Fruit fly (Drosophila melanogaster): ENCODE measurements around the gene otu.

Gene otu

dm6 chrX:8538182-8538581, 48.8 kb upstream of the otu start (continued):
- TF ChIP-seq jumu (GFP tag; optimal IDR thresholded peaks at IDR 0.05) (peak; percentile 50), vvl (GFP tag; IDR thresholded peaks at IDR 0.05) (peak; percentile 82), crol (GFP tag; IDR thresholded peaks at IDR 0.05) (no peak), CG10431 (GFP tag; optimal IDR thresholded peaks at IDR 0.05) (no peak), unpg (GFP tag; optimal IDR thresholded peaks at IDR 0.05) (peak; percentile 78), klu (GFP tag; IDR thresholded peaks at IDR 0.05) (no peak), CG17186 (GFP tag; optimal IDR thresholded peaks at IDR 0.05) (no peak), CG18011 (GFP tag; optimal IDR thresholded peaks at IDR 0.05) (no peak), CG6272 (GFP tag; IDR thresholded peaks at IDR 0.05) (0 out of 2 replicates have a peak, but pooled peaks have one; percentile 11), CG13624 (GFP tag; optimal IDR thresholded peaks at IDR 0.05) (peak; percentile 16), CG15269 (tag; optimal IDR thresholded peaks at IDR 0.05) (peak; percentile 73), wdn (GFP tag; IDR thresholded peaks at IDR 0.05) (peak; percentile 36; the same call in 1 of the 2 replicates), tx (GFP tag; optimal IDR thresholded peaks at IDR 0.05) (no peak), Lhr (GFP tag; optimal IDR thresholded peaks at IDR 0.05) (no peak), esg (GFP tag; conservative IDR thresholded peaks at IDR 0.05) (0 out of 2 replicates have a peak, but pooled peaks have one; percentile 12), CG10321 (GFP tag; IDR thresholded peaks at IDR 0.05) (no peak), CG11723 (GFP tag; optimal IDR thresholded peaks at IDR 0.05) (peak; percentile 17), CG4730 (GFP tag; IDR thresholded peaks at IDR 0.05) (peak; percentile 50; the same call in 1 of the 2 replicates), CG3163 (GFP tag; optimal IDR thresholded peaks at IDR 0.05) (no peak), sens-2 (GFP tag; IDR thresholded peaks at IDR 0.05) (0 out of 2 replicates have a peak, but pooled peaks have one; percentile 11), CG16815 (GFP tag; optimal IDR thresholded peaks at IDR 0.05) (peak; percentile 21), zen2 (GFP tag; IDR thresholded peaks at IDR 0.05; ENCODE audit: partially characterized antibody) (no peak), so (GFP tag; IDR thresholded peaks at IDR 0.05) (peak; percentile 75; the same call in 1 of the 3 replicates), tgo (GFP tag; IDR thresholded peaks at IDR 0.05) (peak; percentile 68), CG12942 (GFP tag; optimal IDR thresholded peaks at IDR 0.05) (peak; percentile 17), pnt (GFP tag; optimal IDR thresholded peaks at IDR 0.05) (peak; percentile 49), chif (GFP tag; optimal IDR thresholded peaks at IDR 0.05) (peak; percentile 51 to 60), CG15601 (tag; optimal IDR thresholded peaks at IDR 0.05) (peak; percentile 46), Dfd (GFP tag; optimal IDR thresholded peaks at IDR 0.05) (no peak), CG10979 (tag; optimal IDR thresholded peaks at IDR 0.05) (peak; percentile 71), CG15479 (GFP tag; optimal IDR thresholded peaks at IDR 0.05) (no peak), CG1832 (GFP tag; optimal IDR thresholded peaks at IDR 0.05) (no peak), salm (tag; optimal IDR thresholded peaks at IDR 0.05) (no peak), PHDP (tag; optimal IDR thresholded peaks at IDR 0.05) (peak; percentile 68), CG42726 (GFP tag; IDR thresholded peaks at IDR 0.05; ENCODE audit: partially characterized antibody) (no peak), BtbVII (GFP tag; optimal IDR thresholded peaks at IDR 0.05) (peak; percentile 67), slou (GFP tag; optimal IDR thresholded peaks at IDR 0.05) (peak; percentile 26), ato (GFP tag; IDR thresholded peaks at IDR 0.05; ENCODE audit: partially characterized antibody) (no peak), H2.0 (GFP tag; IDR thresholded peaks at IDR 0.05) (peak; percentile 52), sisA (GFP tag; IDR thresholded peaks at IDR 0.05) (peak; percentile 66), CG8290 (GFP tag; optimal IDR thresholded peaks at IDR 0.05) (peak; percentile 48), CG8290 (tag; optimal IDR thresholded peaks at IDR 0.05) (peak in 1 of 2 experiments; percentile 66), lilli (GFP tag; optimal IDR thresholded peaks at IDR 0.05) (peak; percentile 60), bowl (GFP tag; IDR thresholded peaks at IDR 0.05) (no peak), CG4854 (GFP tag; optimal IDR thresholded peaks at IDR 0.05) (peak; percentile 36), BEAF-32 (GFP tag; optimal IDR thresholded peaks at IDR 0.05) (no peak), al (GFP tag; IDR thresholded peaks at IDR 0.05) (no peak), CG34224 (GFP tag; IDR thresholded peaks at IDR 0.05; ENCODE audit: partially characterized antibody) (no peak), Scr (GFP tag; IDR thresholded peaks at IDR 0.05; ENCODE audit: partially characterized antibody) (no peak), fd3F (GFP tag; optimal IDR thresholded peaks at IDR 0.05) (peak; percentile 32), CG6683 (GFP tag; optimal IDR thresholded peaks at IDR 0.05) (peak; percentile 16)
